Worm (Caenorhabditis elegans) whole organism, L2 larva: ENCODE data around the gene rin-1.

ENCODE experiments used
- nhr-77 ChIP-seq: fragments of 150-350 bp; optimal IDR thresholded peaks from 2 replicates; lab custom pipeline; 2014; ENCODE audit warnings: missing biosample characterization, missing genetic modification characterization
- skn-1 ChIP-seq: sonication (generic microtip); optimal IDR thresholded peaks from 2 replicates; lab custom pipeline; 2017; ENCODE audit warnings: missing biosample characterization, missing genetic modification characterization

- TF ChIP-seq skn-1 (tag; lab: Kevin White, UChicago) (no peak), nhr-77 (no peak)
Observed at ce11 chrV:14852620-14853019, 37.2 kb upstream of the rin-1 start.
